Worm (Caenorhabditis elegans) whole organism, L4 larva: Measurements from ENCODE around the gene fpn-1.2.

Source experiments
- Y48G9A.11 ChIP-seq: fragments of 200-800 bp; sonication (Bioruptor generic); IDR thresholded peaks from 2 replicates; pipeline ENCODE4 v1.3.6; 2022; ENCODE audit warnings: missing genetic modification reagents, missing genetic modification characterization, missing compliant biosample characterization
- hlh-11 ChIP-seq: fragments of 200-800 bp; sonication (Bioruptor generic); optimal IDR thresholded peaks from 2 replicates; lab custom pipeline; 2018; ENCODE audit warnings: mild to moderate bottlenecking, missing genetic modification characterization, missing compliant biosample characterization
- mep-1 ChIP-seq: fragments of 150-350 bp; sonication (generic microtip); optimal IDR thresholded peaks from 3 replicates; lab custom pipeline; 2014; ENCODE audit warnings: missing biosample characterization, missing genetic modification characterization
- nhr-11 ChIP-seq: fragments of 150-350 bp; optimal IDR thresholded peaks from 2 replicates; lab custom pipeline; 2014; ENCODE audit warnings: missing biosample characterization, missing genetic modification characterization

- TF ChIP-seq mep-1 (tag; lab: Kevin White, UChicago), result no peak
- no peak for TF ChIP-seq nhr-11 (tag; lab: Kevin White, UChicago)
- TF ChIP-seq hlh-11 (tag; lab: Kevin White, UChicago), result no peak
- no peak for TF ChIP-seq Y48G9A.11 (GFP tag; lab: Robert Waterston, UW)
These were observed 4.4 kb downstream of the fpn-1.2 start, which contains the start of gene hacd-1 for ce11 chrV:1460069-1460468.
